Worm (Caenorhabditis elegans) whole organism, L4 larva: ENCODE measurements around the gene lin-24.

Experiments
- ceh-32 ChIP-seq: sonication (generic microtip); optimal IDR thresholded peaks from 2 replicates; lab custom pipeline; 2016; ENCODE audit warnings: mild to moderate bottlenecking, missing genetic modification characterization, missing compliant biosample characterization; ENCODE audit not compliant: poor library complexity
- daf-12 ChIP-seq: fragments of 150-350 bp; optimal IDR thresholded peaks from 2 replicates; lab custom pipeline; 2014; ENCODE audit warnings: missing biosample characterization, missing genetic modification reagents, missing genetic modification characterization
- fkh-10 ChIP-seq: fragments of 150-350 bp; optimal IDR thresholded peaks from 2 replicates; lab custom pipeline; 2014; ENCODE audit warnings: missing biosample characterization, missing genetic modification reagents, missing genetic modification characterization
- nhr-237 ChIP-seq: sonication (generic microtip); optimal IDR thresholded peaks from 2 replicates; lab custom pipeline; 2017; ENCODE audit warnings: missing biosample characterization, missing genetic modification characterization
- pqm-1 ChIP-seq: sonication (generic microtip); optimal IDR thresholded peaks from 2 replicates; lab custom pipeline; 2017; ENCODE audit warnings: missing biosample characterization, missing genetic modification characterization
- snpc-4 ChIP-seq: fragments of 150-350 bp; optimal IDR thresholded peaks from 2 replicates; lab custom pipeline; 2014; ENCODE audit warnings: missing biosample characterization, missing genetic modification characterization
- zag-1 ChIP-seq: fragments of 150-350 bp; optimal IDR thresholded peaks from 2 replicates; lab custom pipeline; 2014; ENCODE audit warnings: missing biosample characterization, missing genetic modification characterization

DNA sequence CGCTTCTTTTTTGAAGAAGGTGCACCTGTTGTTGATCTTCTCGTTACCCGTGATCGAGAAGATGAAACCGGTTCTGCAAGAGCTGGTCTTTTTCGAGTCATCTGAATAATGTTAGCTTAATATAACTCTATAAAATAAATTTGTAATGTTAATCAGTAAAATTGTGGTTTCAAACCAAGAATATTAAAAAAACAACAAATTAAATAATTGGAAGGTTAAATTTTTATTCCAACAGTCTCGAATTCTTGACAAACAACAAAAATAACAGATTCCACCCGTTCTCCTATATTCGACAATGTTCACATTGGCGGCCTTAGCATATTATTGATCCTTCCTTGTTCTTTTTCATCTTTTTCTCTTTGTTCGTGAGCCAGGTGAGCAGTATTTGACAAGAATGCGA, 37.2 kb upstream of the lin-24 start, which contains the start of gene mig-32:
- TF ChIP-seq nhr-237 (tag; lab: Kevin White, UChicago) (no peak), zag-1 (tag; lab: Kevin White, UChicago) (no peak), fkh-10 (GFP tag; lab: Kevin White, UChicago) (no peak), pqm-1 (tag; lab: Kevin White, UChicago) (no peak), snpc-4 (no peak), daf-12 (tag; lab: Kevin White, UChicago) (no peak), ceh-32 (tag; lab: Kevin White, UChicago) (no peak)
